Worm (Caenorhabditis elegans) whole organism, young adult: ENCODE measurements around the gene dhs-17.

ENCODE experiments used
- C06A6.2 ChIP-seq: fragments of 200-800 bp; sonication (Bioruptor generic); conservative IDR thresholded peaks from 2 replicates; pipeline ENCODE4 v1.3.6; 2022; ENCODE audit warnings: missing genetic modification characterization, missing compliant biosample characterization
- F10E7.11 ChIP-seq: sonication (generic microtip); optimal IDR thresholded peaks from 2 replicates; lab custom pipeline; 2017; ENCODE audit warnings: mild to moderate bottlenecking, missing genetic modification characterization, moderate library complexity, missing compliant biosample characterization
- F37B4.10 ChIP-seq: fragments of 200-800 bp; sonication (Bioruptor generic); IDR thresholded peaks from 2 replicates; pipeline ENCODE4 v1.3.6; 2022; ENCODE audit warnings: missing genetic modification characterization, missing compliant biosample characterization
- F49E8.2 ChIP-seq: sonication (generic microtip); optimal IDR thresholded peaks from 3 replicates; lab custom pipeline; 2017; ENCODE audit warnings: missing genetic modification characterization, mild to moderate bottlenecking, missing compliant biosample characterization, antibody characterized with exemption, moderate library complexity; ENCODE audit not compliant: insufficient read depth
- Y53F4B.3 ChIP-seq: fragments of 200-800 bp; sonication (Bioruptor generic); IDR thresholded peaks from 2 replicates; pipeline ENCODE4 v1.3.6; 2022; ENCODE audit warnings: missing genetic modification reagents, missing genetic modification characterization, missing compliant biosample characterization
- Y56A3A.18 ChIP-seq: fragments of 200-800 bp; sonication (Bioruptor generic); IDR thresholded peaks from 2 replicates; pipeline ENCODE4 v1.3.6; 2022; ENCODE audit warnings: missing genetic modification reagents, missing genetic modification characterization, missing compliant biosample characterization
- aptf-3 ChIP-seq: fragments of 200-800 bp; sonication (Bioruptor generic); IDR thresholded peaks from 2 replicates; pipeline ENCODE4 v1.3.6; 2022; ENCODE audit warnings: missing genetic modification characterization, missing compliant biosample characterization
- athp-1 ChIP-seq: sonication (generic microtip); optimal IDR thresholded peaks from 2 replicates; lab custom pipeline; 2017; ENCODE audit warnings: mild to moderate bottlenecking, missing genetic modification characterization, missing compliant biosample characterization
- attf-3 ChIP-seq: fragments of 200-800 bp; sonication (Bioruptor generic); conservative IDR thresholded peaks from 2 replicates; pipeline ENCODE4 v1.3.6; 2022; ENCODE audit warnings: missing genetic modification reagents, missing genetic modification characterization, missing compliant biosample characterization
- attf-5 ChIP-seq: fragments of 200-800 bp; sonication (Bioruptor generic); optimal IDR thresholded peaks from 2 replicates; lab custom pipeline; 2018; ENCODE audit warnings: mild to moderate bottlenecking, missing genetic modification characterization, missing compliant biosample characterization
- ccch-3 ChIP-seq: fragments of 200-800 bp; sonication (Bioruptor generic); optimal IDR thresholded peaks from 2 replicates; lab custom pipeline; 2018; ENCODE audit warnings: mild to moderate bottlenecking, missing genetic modification characterization, missing compliant biosample characterization
- cebp-1 ChIP-seq, 2 experiments: fragments of 200-800 bp in 1 of 2; sonication (Bioruptor generic) in 1 of 2; sonication (generic microtip) in 1 of 2; IDR thresholded peaks in 1 of 2; optimal IDR thresholded peaks in 1 of 2; 2 replicates each; pipeline versions ENCODE4 v1.3.6 to Lab custom; 2017 to 2022; ENCODE audit warnings: missing compliant biosample characterization in 2 of 2, missing genetic modification characterization in 2 of 2, mild to moderate bottlenecking in 1 of 2, missing genetic modification reagents in 1 of 2, moderate library complexity in 1 of 2
- ceh-27 ChIP-seq: fragments of 200-800 bp; sonication (Bioruptor generic); optimal IDR thresholded peaks from 2 replicates; lab custom pipeline; 2018; ENCODE audit warnings: mild to moderate bottlenecking, missing genetic modification characterization, moderate library complexity, missing compliant biosample characterization
- dpff-1 ChIP-seq: sonication (generic microtip); optimal IDR thresholded peaks from 2 replicates; lab custom pipeline; 2017; ENCODE audit warnings: mild to moderate bottlenecking, missing genetic modification characterization, missing compliant biosample characterization
- dpl-1 ChIP-seq: fragments of 150-350 bp; optimal IDR thresholded peaks from 2 replicates; lab custom pipeline; 2014; ENCODE audit warnings: missing biosample characterization, missing genetic modification reagents, missing genetic modification characterization
- efl-1 ChIP-seq: fragments of 150-350 bp; optimal IDR thresholded peaks from 2 replicates; lab custom pipeline; 2014; ENCODE audit warnings: missing biosample characterization, missing genetic modification reagents, missing genetic modification characterization
- ekl-4 ChIP-seq: fragments of 200-800 bp; sonication (Bioruptor generic); IDR thresholded peaks from 2 replicates; pipeline ENCODE4 v1.3.6; 2022; ENCODE audit warnings: missing genetic modification reagents, missing genetic modification characterization, missing compliant biosample characterization
- him-1 ChIP-seq: sonication (generic microtip); optimal IDR thresholded peaks from 2 replicates; lab custom pipeline; 2016; ENCODE audit warnings: missing genotype, missing genetic modification reagents, missing genetic modification characterization, missing compliant biosample characterization
- hmg-20 ChIP-seq: fragments of 200-800 bp; sonication (Bioruptor generic); IDR thresholded peaks from 2 replicates; pipeline ENCODE4 v1.3.6; 2022; ENCODE audit warnings: missing genetic modification reagents, missing genetic modification characterization, missing compliant biosample characterization
- hsf-1 ChIP-seq: fragments of 200-800 bp; sonication (Bioruptor generic); IDR thresholded peaks from 2 replicates; pipeline ENCODE4 v1.3.6; 2022; ENCODE audit warnings: missing genetic modification reagents, missing genetic modification characterization, missing compliant biosample characterization
- lag-1 ChIP-seq: fragments of 200-800 bp; sonication (Bioruptor generic); IDR thresholded peaks from 2 replicates; pipeline ENCODE4 v1.3.6; 2022; ENCODE audit warnings: missing genetic modification reagents, missing genetic modification characterization, missing compliant biosample characterization
- let-526 ChIP-seq: fragments of 200-800 bp; sonication (Bioruptor generic); IDR thresholded peaks from 2 replicates; pipeline ENCODE4 v1.3.6; 2022; ENCODE audit warnings: missing genetic modification reagents, missing genetic modification characterization, missing compliant biosample characterization
- lin-54 ChIP-seq: fragments of 200-800 bp; sonication (Bioruptor generic); optimal IDR thresholded peaks from 2 replicates; lab custom pipeline; 2018; ENCODE audit warnings: mild to moderate bottlenecking, missing genetic modification characterization, missing compliant biosample characterization
- lir-1 ChIP-seq: fragments of 200-800 bp; sonication (Bioruptor generic); conservative IDR thresholded peaks from 2 replicates; pipeline ENCODE4 v1.3.6; 2022; ENCODE audit warnings: missing genetic modification reagents, missing genetic modification characterization, missing compliant biosample characterization
- lsy-27 ChIP-seq: sonication (generic microtip); optimal IDR thresholded peaks from 2 replicates; lab custom pipeline; 2017; ENCODE audit warnings: missing genetic modification characterization, mild to moderate bottlenecking, missing compliant biosample characterization, antibody characterized with exemption, missing genotype, borderline replicate concordance; ENCODE audit not compliant: insufficient read depth
- madf-8 ChIP-seq: fragments of 200-800 bp; sonication (Bioruptor generic); conservative IDR thresholded peaks from 2 replicates; pipeline ENCODE4 v1.3.6; 2022; ENCODE audit warnings: missing genetic modification reagents, missing genetic modification characterization, missing compliant biosample characterization
- mcd-1 ChIP-seq: fragments of 200-800 bp; sonication (Bioruptor generic); IDR thresholded peaks from 2 replicates; pipeline ENCODE4 v1.3.6; 2022; ENCODE audit warnings: missing genetic modification reagents, missing genetic modification characterization, missing compliant biosample characterization
- nfya-1 ChIP-seq: sonication (generic microtip); optimal IDR thresholded peaks from 2 replicates; lab custom pipeline; 2017; ENCODE audit warnings: antibody characterized with exemption, missing compliant biosample characterization, missing genetic modification characterization, borderline replicate concordance; ENCODE audit not compliant: insufficient read depth
- nhr-80 ChIP-seq: sonication (generic microtip); optimal IDR thresholded peaks from 2 replicates; lab custom pipeline; 2016; ENCODE audit warnings: missing genetic modification characterization, missing compliant biosample characterization
- pbrm-1 ChIP-seq: fragments of 200-800 bp; sonication (Bioruptor generic); IDR thresholded peaks from 2 replicates; pipeline ENCODE4 v1.3.6; 2022; ENCODE audit warnings: missing genetic modification reagents, missing genetic modification characterization, missing compliant biosample characterization
- snpc-1.1 ChIP-seq: sonication (generic microtip); optimal IDR thresholded peaks from 2 replicates; lab custom pipeline; 2017; ENCODE audit warnings: missing genetic modification characterization, mild to moderate bottlenecking, missing compliant biosample characterization, antibody characterized with exemption, moderate library complexity, missing genotype, missing genetic modification reagents; ENCODE audit not compliant: insufficient read depth
- snpc-3.4 ChIP-seq: sonication (generic microtip); optimal IDR thresholded peaks from 2 replicates; lab custom pipeline; 2017; ENCODE audit warnings: missing genetic modification characterization, mild to moderate bottlenecking, missing compliant biosample characterization, antibody characterized with exemption, moderate library complexity, missing genotype, missing genetic modification reagents
- tbx-9 ChIP-seq: sonication (generic microtip); optimal IDR thresholded peaks from 2 replicates; lab custom pipeline; 2016; ENCODE audit warnings: borderline replicate concordance, missing genetic modification characterization, inconsistent platforms, missing compliant biosample characterization
- tlf-1 ChIP-seq: fragments of 200-800 bp; sonication (Bioruptor generic); optimal IDR thresholded peaks from 2 replicates; lab custom pipeline; 2018; ENCODE audit warnings: mild to moderate bottlenecking, missing genetic modification characterization, missing compliant biosample characterization
- zim-3 ChIP-seq: sonication (generic microtip); optimal IDR thresholded peaks from 2 replicates; lab custom pipeline; 2017; ENCODE audit warnings: mild to moderate bottlenecking, missing genetic modification characterization, moderate library complexity, missing compliant biosample characterization
- ztf-25 ChIP-seq: fragments of 200-800 bp; sonication (Bioruptor generic); IDR thresholded peaks from 2 replicates; pipeline ENCODE4 v1.3.6; 2022; ENCODE audit warnings: missing genetic modification reagents, missing genetic modification characterization, missing compliant biosample characterization
- ztf-26 ChIP-seq: sonication (generic microtip); optimal IDR thresholded peaks from 2 replicates; lab custom pipeline; 2017; ENCODE audit warnings: missing genetic modification characterization, missing compliant biosample characterization
- ztf-6 ChIP-seq: fragments of 200-800 bp; sonication (Bioruptor generic); IDR thresholded peaks from 2 replicates; pipeline ENCODE4 v1.3.6; 2022; ENCODE audit warnings: missing genetic modification reagents, missing genetic modification characterization, missing compliant biosample characterization

dhs-17 gene

ce11 chrV:6015546-6016089, 19.0 kb downstream of the dhs-17 start (continued):
- TF ChIP-seq ekl-4 (GFP tag; lab: Robert Waterston, UW) (no peak; the same call in 1 of the 2 replicates), snpc-1.1 (peak; percentile 36), mcd-1 (GFP tag; lab: Robert Waterston, UW) (peak; percentile 4; the same call in 1 of the 2 replicates), dpl-1 (GFP tag; lab: Kevin White, UChicago) (no peak), nhr-80 (no peak), hsf-1 (GFP tag; lab: Robert Waterston, UW) (peak; percentile 60; the same call in 1 of the 2 replicates), attf-3 (GFP tag; lab: Robert Waterston, UW) (no peak), lag-1 (GFP tag; lab: Robert Waterston, UW) (no peak), F49E8.2 (tag; lab: Kevin White, UChicago) (no peak), lsy-27 (tag; lab: Kevin White, UChicago) (no peak), him-1 (tag; lab: Kevin White, UChicago) (peak; percentile 34), nfya-1 (tag; lab: Kevin White, UChicago) (no peak), ccch-3 (GFP tag; lab: Kevin White, UChicago) (no peak), athp-1 (tag; lab: Kevin White, UChicago) (no peak), zim-3 (no peak), let-526 (GFP tag; lab: Robert Waterston, UW) (no peak), lir-1 (GFP tag; lab: Robert Waterston, UW) (no peak), lin-54 (GFP tag; lab: Kevin White, UChicago) (peak; percentile 22), ztf-6 (GFP tag; lab: Robert Waterston, UW) (no peak), C06A6.2 (no peak), madf-8 (GFP tag; lab: Robert Waterston, UW) (no peak), pbrm-1 (GFP tag; lab: Robert Waterston, UW) (peak; percentile 40; the same call in 1 of the 2 replicates), tbx-9 (tag; lab: Kevin White, UChicago) (peak; percentile 2), F37B4.10 (no peak), hmg-20 (GFP tag; lab: Robert Waterston, UW) (no peak), dpff-1 (tag; lab: Kevin White, UChicago) (no peak)

ce11 chrV:6012401-6012800, 22.2 kb downstream of the dhs-17 start:
- TF ChIP-seq Y53F4B.3 = no peak
- TF ChIP-seq cebp-1 (GFP tag; IDR thresholded peaks at IDR 0.05; lab: Robert Waterston, UW) = peak; percentile 72; the same call in 1 of the 2 replicates
- peak; percentile 86 for TF ChIP-seq cebp-1 (tag; optimal IDR thresholded peaks at IDR 0.05; lab: Kevin White, UChicago)
- TF ChIP-seq aptf-3 (GFP tag; lab: Robert Waterston, UW) = no peak

ce11 chrV:6010642-6011041, 24.0 kb downstream of the dhs-17 start:
- TF ChIP-seq F10E7.11 = no peak
- TF ChIP-seq nhr-80 = no peak
- TF ChIP-seq ztf-26 = no peak
- TF ChIP-seq snpc-3.4 = no peak
- TF ChIP-seq hmg-20 (GFP tag; lab: Robert Waterston, UW) = no peak
- no peak for TF ChIP-seq tlf-1 (GFP tag; lab: Kevin White, UChicago)
- no peak for TF ChIP-seq C06A6.2
- no peak for TF ChIP-seq Y56A3A.18
- no peak for TF ChIP-seq mcd-1 (GFP tag; lab: Robert Waterston, UW)
- no peak for TF ChIP-seq ceh-27 (GFP tag; lab: Kevin White, UChicago)
- TF ChIP-seq attf-5 (GFP tag; lab: Kevin White, UChicago) = no peak
- TF ChIP-seq ztf-25 (GFP tag; lab: Robert Waterston, UW) = no peak
- TF ChIP-seq snpc-1.1 = no peak
- TF ChIP-seq efl-1 (GFP tag; lab: Kevin White, UChicago) = no peak
